Worm (Caenorhabditis elegans): ENCODE measurements around the gene R05H11.2.

DNA sequence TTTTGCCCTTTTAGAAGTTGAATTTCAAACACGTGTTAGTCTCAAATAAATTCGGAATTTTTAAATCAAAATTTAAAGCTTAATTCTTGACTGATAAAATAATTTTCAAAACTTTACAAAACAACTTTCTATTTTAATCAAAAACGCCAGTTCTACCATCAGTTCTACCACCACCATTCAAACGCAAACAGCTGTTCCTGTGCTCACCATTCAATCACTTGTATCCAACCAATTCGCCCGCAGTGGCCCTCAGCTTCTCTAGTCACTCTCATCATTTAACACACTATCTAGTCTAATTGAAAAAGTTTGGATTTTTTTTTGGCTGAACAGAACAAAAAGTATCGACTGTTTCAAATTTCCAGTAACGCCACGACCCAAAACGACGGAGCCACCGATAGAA, 24.7 kb downstream of the R05H11.2 start:
- no peak for TF ChIP-seq ama-1 (optimal IDR thresholded peaks at IDR 0.05)
- TF ChIP-seq zag-1 (tag; optimal IDR thresholded peaks at IDR 0.05), result no peak
- no peak for TF ChIP-seq fos-1 (tag; optimal IDR thresholded peaks at IDR 0.05)
- no peak for TF ChIP-seq elt-3 (tag; optimal IDR thresholded peaks at IDR 0.05)
- no peak for TF ChIP-seq ZK546.5 (tag; optimal IDR thresholded peaks at IDR 0.05)

Measured in whole organism, L2 larva.